Worm (Caenorhabditis elegans): ENCODE data around the gene F56D6.21.

Gene F56D6.21

ce11 chrIV:3894004-3894480 lies 10.7 kb upstream of the F56D6.21 start, which contains the start of gene F56D6.8:
TSS of gene F56D6.8 (minus strand) at chrIV:3894430.
- TF ChIP-seq nhr-77 (tag; optimal IDR thresholded peaks at IDR 0.05) (no peak), nhr-129 (tag; optimal IDR thresholded peaks at IDR 0.05) (no peak), lin-39 (tag; optimal IDR thresholded peaks at IDR 0.05) (no peak), lsy-2 (tag; optimal IDR thresholded peaks at IDR 0.05) (no peak), nhr-10 (tag; optimal IDR thresholded peaks at IDR 0.05) (no peak), crh-2 (tag; optimal IDR thresholded peaks at IDR 0.05) (no peak), unc-39 (tag; optimal IDR thresholded peaks at IDR 0.05) (no peak), nhr-11 (tag; optimal IDR thresholded peaks at IDR 0.05) (no peak), sem-4 (tag; optimal IDR thresholded peaks at IDR 0.05) (no peak), R02D3.7 (tag; optimal IDR thresholded peaks at IDR 0.05) (no peak), alr-1 (tag; optimal IDR thresholded peaks at IDR 0.05) (no peak), ZK546.5 (tag; optimal IDR thresholded peaks at IDR 0.05) (no peak), unc-62 (GFP tag; optimal IDR thresholded peaks at IDR 0.05) (no peak), nhr-21 (tag; optimal IDR thresholded peaks at IDR 0.05) (no peak), dmd-4 (tag; optimal IDR thresholded peaks at IDR 0.05) (no peak), ceh-82 (tag; optimal IDR thresholded peaks at IDR 0.05) (no peak)

- no peak for TF ChIP-seq nhr-6 (tag; optimal IDR thresholded peaks at IDR 0.05)
- TF ChIP-seq ceh-82 (tag; optimal IDR thresholded peaks at IDR 0.05), result no peak
- no peak for TF ChIP-seq sma-3 (GFP tag; optimal IDR thresholded peaks at IDR 0.05)
- no peak for TF ChIP-seq blmp-1 (tag; optimal IDR thresholded peaks at IDR 0.05; ENCODE audit: insufficient read depth)
- no peak for TF ChIP-seq unc-62 (GFP tag; optimal IDR thresholded peaks at IDR 0.05)
- TF ChIP-seq gmeb-1 (tag; optimal IDR thresholded peaks at IDR 0.05), result no peak
- no peak for TF ChIP-seq ztf-11 (tag; optimal IDR thresholded peaks at IDR 0.05)
- TF ChIP-seq nhr-11 (tag; optimal IDR thresholded peaks at IDR 0.05), result no peak
- TF ChIP-seq lsy-2 (tag; optimal IDR thresholded peaks at IDR 0.05), result no peak
- no peak for TF ChIP-seq mbf-1 (tag; optimal IDR thresholded peaks at IDR 0.05)
- no peak for TF ChIP-seq elt-3 (tag; optimal IDR thresholded peaks at IDR 0.05)
- TF ChIP-seq lin-11 (tag; optimal IDR thresholded peaks at IDR 0.05), result no peak
- no peak for TF ChIP-seq nhr-10 (tag; optimal IDR thresholded peaks at IDR 0.05)
- no peak for TF ChIP-seq skn-1 (tag; optimal IDR thresholded peaks at IDR 0.05)
- no peak for TF ChIP-seq ztf-4 (tag; optimal IDR thresholded peaks at IDR 0.05)
Observed at ce11 chrIV:3894770-3895169, 9.9 kb upstream of the F56D6.21 start, which contains the start of gene dct-8. TSS of gene dct-8 (plus strand) at chrIV:3895070.

- TF ChIP-seq egl-27 (tag; optimal IDR thresholded peaks at IDR 0.05) (peak; percentile 92), dmd-4 (tag; optimal IDR thresholded peaks at IDR 0.05) (no peak), gmeb-1 (tag; optimal IDR thresholded peaks at IDR 0.05) (peak; percentile 72), mdl-1 (tag; optimal IDR thresholded peaks at IDR 0.05) (peak in 1 of 2 experiments; percentile 55), sma-9 (GFP tag; optimal IDR thresholded peaks at IDR 0.05) (peak; percentile 49), sma-9 (tag; optimal IDR thresholded peaks at IDR 0.05) (no peak), nhr-23 (tag; optimal IDR thresholded peaks at IDR 0.05) (no peak), crh-2 (tag; optimal IDR thresholded peaks at IDR 0.05) (peak; percentile 48), fos-1 (tag; optimal IDR thresholded peaks at IDR 0.05) (peak; percentile 100)
Observed at ce11 chrIV:3899719-3900554, 4.8 kb upstream of the F56D6.21 start, which contains the start of gene srz-62. TSS of gene srz-62 (plus strand) at chrIV:3900504.

- TF ChIP-seq Y55F3AM.14 (GFP tag; optimal IDR thresholded peaks at IDR 0.05) (no peak), F13H6.1 (tag; optimal IDR thresholded peaks at IDR 0.05) (no peak), nhr-21 (tag; optimal IDR thresholded peaks at IDR 0.05) (no peak), nhr-10 (tag; optimal IDR thresholded peaks at IDR 0.05) (no peak), elt-1 (tag; optimal IDR thresholded peaks at IDR 0.05) (no peak), lsy-2 (tag; optimal IDR thresholded peaks at IDR 0.05) (no peak), mbf-1 (tag; optimal IDR thresholded peaks at IDR 0.05) (no peak), lin-39 (tag; optimal IDR thresholded peaks at IDR 0.05) (no peak), nhr-23 (tag; optimal IDR thresholded peaks at IDR 0.05) (no peak)
Observed at ce11 chrIV:3902955-3903354, 1.8 kb upstream of the F56D6.21 start, which contains the start of gene F56D6.6. TSS of gene F56D6.6 (plus strand) at chrIV:3903255.

Measured in whole organism, L2 larva.